Fruit fly (Drosophila melanogaster) whole organism, larva: ENCODE results near the gene mbm.
A peak's percentile ranks its signal among the peaks of the same experiment; 100 is the strongest.

Experiments
- noc ChIP-seq: fragments of 200-800 bp; sonication (Bioruptor generic); optimal IDR thresholded peaks from 3 replicates; lab custom pipeline; 2019; ENCODE audit warnings: missing biosample characterization, mild to moderate bottlenecking, missing genetic modification characterization, moderate library complexity

The mbm gene

DNA sequence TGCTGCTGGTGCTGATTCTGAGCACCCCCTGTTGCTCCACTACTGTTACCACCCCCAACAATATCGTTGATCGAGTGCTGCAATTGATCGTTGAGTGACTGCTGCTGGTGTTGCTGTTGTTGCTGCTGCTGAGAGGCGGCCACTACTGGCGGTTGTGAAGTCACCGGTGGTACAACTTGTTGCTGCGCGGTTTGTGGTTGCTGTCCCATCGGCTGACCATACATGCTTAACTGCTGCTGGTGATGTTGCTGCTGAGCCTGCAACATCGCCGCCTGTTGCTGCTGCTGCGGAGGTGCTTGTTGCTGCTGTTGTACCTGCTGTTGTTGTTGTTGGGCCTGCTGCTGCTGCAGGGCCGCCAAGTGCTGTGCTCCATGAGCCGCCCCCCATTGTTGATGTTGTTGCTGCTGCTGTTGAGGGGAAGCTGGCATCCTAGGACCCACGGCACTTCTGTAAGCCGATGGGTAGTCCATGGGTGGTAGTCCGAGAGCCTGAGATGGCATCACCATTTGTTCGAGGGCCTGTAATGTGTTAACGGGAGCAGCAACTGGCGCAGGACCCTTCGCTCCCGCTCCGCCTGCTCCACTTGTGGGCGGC is 33.2 kb downstream of the mbm start:
- TF ChIP-seq noc (tag; lab: Kevin White, UChicago): no peak

DNA sequence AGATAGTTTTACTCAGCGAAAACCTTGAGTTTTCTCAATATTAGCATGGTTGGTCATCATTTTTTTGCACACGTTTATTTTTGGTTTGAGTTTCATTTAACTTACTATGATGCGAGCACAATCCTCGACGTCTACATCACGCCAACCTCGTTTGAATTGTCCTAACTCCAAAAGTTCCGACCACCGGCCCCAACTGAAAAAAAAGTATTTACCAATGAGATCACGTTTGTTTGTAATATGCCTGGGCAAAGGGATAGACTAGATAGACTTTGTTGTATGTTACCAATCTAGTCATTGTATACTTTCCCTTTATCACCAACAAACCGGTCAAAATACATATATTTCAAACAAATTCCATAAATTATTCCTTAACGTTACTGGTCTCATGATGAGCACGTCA is 41.3 kb downstream of the mbm start, which contains the start of gene CG13693:
Gene CG13693, plus strand, starts transcription at position 301 of the 400 bp plus-strand sequence.
- no peak for TF ChIP-seq noc (tag; lab: Kevin White, UChicago)

DNA sequence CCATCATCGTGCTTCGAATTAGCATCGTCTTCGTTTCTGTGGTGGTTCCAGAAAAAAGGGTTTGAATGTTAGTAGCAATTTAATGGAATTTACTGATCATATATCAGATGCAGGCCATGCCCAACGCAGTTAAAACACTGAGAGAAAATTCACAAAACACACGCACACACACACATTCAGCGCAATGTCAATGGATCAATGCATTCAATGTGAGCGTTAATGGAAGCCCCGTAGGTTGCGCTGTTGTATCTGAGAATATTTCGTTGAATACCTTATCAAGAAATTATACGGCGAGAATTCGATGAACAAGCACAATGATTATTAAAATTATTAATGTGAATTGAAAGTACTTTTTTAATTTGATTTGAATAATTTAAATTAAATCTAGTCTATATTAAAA is 45.3 kb downstream of the mbm start:
- no peak for TF ChIP-seq noc (tag; lab: Kevin White, UChicago)

DNA sequence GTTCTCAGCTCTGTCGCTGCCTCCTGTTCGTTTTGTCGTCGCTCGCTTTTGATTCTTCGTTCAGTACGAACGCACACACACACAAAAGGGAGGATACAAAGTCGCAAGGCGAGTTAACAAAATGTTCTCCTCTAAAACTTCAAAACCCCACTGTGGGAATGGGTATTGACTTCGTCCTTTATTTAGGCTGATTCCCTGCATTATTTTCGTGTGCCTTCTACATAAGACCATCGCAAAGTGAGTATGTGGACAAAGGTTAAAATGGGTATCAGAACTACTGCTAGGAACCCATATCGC is 48.2 kb downstream of the mbm start:
- TF ChIP-seq noc (tag; lab: Kevin White, UChicago): no peak

DNA sequence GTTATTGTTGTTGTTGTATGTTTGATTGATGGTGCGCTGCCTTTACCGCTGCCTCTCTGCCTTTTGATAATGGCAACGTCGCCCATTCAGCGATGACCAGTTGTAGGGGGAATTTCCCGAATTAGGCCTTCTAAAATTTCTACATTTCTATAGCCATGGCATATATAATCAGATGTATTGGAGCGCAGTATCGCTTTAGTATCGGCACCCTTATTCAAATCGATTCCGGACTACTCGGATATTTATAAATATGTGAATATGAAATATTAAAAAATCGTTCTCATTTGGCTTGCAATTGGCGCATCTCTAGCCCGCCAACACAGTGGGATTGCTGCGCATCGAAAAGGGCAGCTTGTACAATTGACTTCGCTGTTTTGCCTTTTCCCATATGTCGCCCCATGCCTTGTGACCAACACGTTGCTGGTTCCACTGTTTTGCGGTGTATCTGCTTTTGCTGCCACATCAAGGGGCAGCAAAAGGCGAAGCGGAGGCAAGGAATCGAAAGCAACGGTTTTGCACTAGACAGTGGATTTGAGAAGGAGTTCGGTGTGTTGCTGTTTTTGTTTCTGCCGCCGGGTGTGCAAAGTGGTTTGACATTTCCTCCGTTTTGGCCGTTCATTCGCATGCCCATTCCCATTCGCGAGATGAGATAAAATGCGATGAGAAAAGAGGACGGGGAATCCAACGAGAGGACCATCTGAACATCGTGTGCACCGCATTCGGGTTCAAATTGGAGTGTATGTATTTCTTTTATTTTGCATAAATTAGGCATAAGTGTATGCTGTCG is 48.7 kb downstream of the mbm start:
- TF ChIP-seq noc (tag; lab: Kevin White, UChicago): no peak

DNA sequence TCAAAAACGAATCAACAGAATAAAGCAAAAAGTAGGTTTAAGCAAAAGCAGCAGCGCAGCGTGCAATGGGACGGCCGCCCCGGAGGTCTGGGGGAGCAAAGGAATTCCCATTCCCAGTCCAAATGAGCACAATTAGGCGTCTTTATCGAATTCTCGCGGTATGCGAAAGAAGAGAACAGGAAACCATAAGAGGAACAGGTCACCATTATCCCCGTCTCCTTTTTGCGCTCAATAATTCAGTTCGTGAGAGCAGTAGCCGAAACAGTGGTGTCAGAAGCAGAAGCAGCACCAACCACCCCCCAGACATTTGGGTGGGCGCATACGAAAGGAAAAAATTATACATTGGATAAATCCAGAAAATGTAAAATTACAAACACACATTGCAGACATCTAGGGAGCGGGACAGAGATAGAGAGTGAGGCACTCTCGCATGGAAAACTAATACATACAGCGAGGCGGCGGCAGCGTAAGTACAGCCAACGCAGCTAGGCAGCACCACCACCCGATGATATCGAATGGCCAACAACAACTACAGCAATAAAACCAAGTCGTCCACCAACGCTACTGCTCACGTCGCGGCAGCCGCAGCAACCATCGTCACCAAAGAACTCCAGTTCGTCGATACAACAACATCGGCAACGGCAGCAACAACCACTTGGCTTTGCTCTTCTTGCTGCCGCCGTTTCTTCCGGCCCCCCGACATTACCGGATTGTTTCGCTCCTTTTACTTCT is 49.5 kb downstream of the mbm start:
- no peak for TF ChIP-seq noc (tag; lab: Kevin White, UChicago)

DNA sequence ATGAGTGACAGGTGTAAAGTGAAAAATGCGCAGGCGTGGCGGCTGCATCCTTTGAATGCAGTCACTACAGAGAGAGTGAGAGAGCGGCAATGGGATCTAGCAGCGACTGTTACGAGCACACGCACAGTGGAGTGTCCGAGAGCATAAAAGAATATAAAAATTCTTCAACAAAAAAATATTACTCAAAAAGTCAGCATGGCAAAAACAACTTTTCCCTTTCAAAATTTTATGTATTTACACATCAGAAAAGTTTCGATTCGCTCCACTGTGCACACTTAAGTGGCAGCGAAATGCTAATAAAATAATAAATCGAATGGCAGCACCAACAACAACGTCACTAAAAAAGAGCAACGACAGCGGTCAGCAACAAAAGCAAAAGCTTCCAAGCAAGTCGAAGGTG is 50.2 kb downstream of the mbm start:
- peak; percentile 38 for TF ChIP-seq noc (tag; lab: Kevin White, UChicago)

DNA sequence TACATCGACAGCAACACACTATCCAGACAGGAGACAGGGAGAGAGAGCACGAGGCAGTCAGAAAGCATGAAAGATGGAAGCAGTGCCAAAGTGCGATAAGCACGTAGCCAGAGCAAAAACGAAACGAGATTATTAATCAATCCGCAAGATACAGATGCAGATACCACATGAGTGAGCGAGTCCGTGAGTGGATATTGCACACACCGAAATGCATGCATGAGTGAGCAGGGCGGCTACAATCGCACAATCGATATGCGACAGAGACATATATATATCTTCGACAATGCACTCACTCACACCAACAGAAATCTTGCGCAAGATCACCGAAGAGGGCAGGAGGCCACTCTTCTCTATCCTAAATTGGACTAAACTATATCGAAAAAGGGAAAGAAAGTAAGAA is 50.6 kb downstream of the mbm start:
- no peak for TF ChIP-seq noc (tag; lab: Kevin White, UChicago)

DNA sequence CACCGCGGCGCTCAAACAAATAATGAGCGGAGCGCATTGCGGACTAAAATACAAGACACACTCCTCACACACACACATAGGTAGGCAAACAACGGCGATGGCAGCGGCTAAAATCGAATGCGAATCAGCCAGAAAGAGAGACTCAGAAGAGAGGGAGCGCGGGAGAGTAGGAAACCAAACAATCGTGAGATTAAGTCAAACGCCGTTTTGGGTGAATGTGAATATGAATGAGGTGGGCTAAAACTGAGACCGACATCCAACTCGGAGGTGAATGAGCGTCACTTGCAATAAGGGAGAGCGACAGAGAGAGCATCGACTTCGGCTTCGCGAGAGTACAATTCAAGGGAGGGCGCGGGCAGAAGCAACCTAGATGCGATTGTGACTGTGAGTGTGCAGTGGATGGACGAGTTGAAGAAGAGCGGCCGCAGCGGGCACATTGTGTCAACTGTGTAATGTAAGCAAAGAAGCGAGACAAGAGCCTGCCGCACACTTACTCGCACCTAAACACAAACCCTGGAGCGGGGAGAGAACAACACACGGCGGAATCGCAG is 51.5 kb downstream of the mbm start:
- no peak for TF ChIP-seq noc (tag; lab: Kevin White, UChicago)
